Worm (Caenorhabditis elegans) whole organism, young adult: ENCODE measurements around the gene acer-1.

ENCODE experiments used
- B0336.3 ChIP-seq: fragments of 200-800 bp; sonication (Bioruptor generic); IDR thresholded peaks from 2 replicates; pipeline ENCODE4 v1.3.6; 2022; ENCODE audit warnings: missing genetic modification characterization, missing compliant biosample characterization
- F49E8.2 ChIP-seq: sonication (generic microtip); optimal IDR thresholded peaks from 3 replicates; lab custom pipeline; 2017; ENCODE audit warnings: missing genetic modification characterization, mild to moderate bottlenecking, missing compliant biosample characterization, antibody characterized with exemption, moderate library complexity; ENCODE audit not compliant: insufficient read depth
- F57C9.4 ChIP-seq: sonication (generic microtip); optimal IDR thresholded peaks from 2 replicates; lab custom pipeline; 2017; ENCODE audit warnings: mild to moderate bottlenecking, missing genetic modification characterization, missing compliant biosample characterization
- K11D2.4 ChIP-seq: fragments of 200-800 bp; sonication (Bioruptor generic); IDR thresholded peaks from 2 replicates; pipeline ENCODE4 v1.3.6; 2022; ENCODE audit warnings: missing genetic modification reagents, missing genetic modification characterization, missing compliant biosample characterization
- K12H6.12 ChIP-seq: fragments of 200-800 bp; sonication (Bioruptor generic); optimal IDR thresholded peaks from 2 replicates; lab custom pipeline; 2018; ENCODE audit warnings: mild to moderate bottlenecking, missing genetic modification characterization, missing compliant biosample characterization
- Y56A3A.18 ChIP-seq: fragments of 200-800 bp; sonication (Bioruptor generic); IDR thresholded peaks from 2 replicates; pipeline ENCODE4 v1.3.6; 2022; ENCODE audit warnings: missing genetic modification reagents, missing genetic modification characterization, missing compliant biosample characterization
- Y95B8A.8 ChIP-seq: fragments of 200-800 bp; sonication (Bioruptor generic); IDR thresholded peaks from 2 replicates; pipeline ENCODE4 v1.3.6; 2022; ENCODE audit warnings: missing genetic modification reagents, missing genetic modification characterization, missing compliant biosample characterization
- akir-1 ChIP-seq: fragments of 200-800 bp; sonication (Bioruptor generic); optimal IDR thresholded peaks from 2 replicates; lab custom pipeline; 2018; ENCODE audit warnings: mild to moderate bottlenecking, missing genetic modification characterization, moderate library complexity, missing compliant biosample characterization
- attf-6 ChIP-seq: fragments of 200-800 bp; sonication (Bioruptor generic); IDR thresholded peaks from 2 replicates; pipeline ENCODE4 v1.3.6; 2022; ENCODE audit warnings: missing genetic modification reagents, missing genetic modification characterization, missing compliant biosample characterization
- bed-2 ChIP-seq: fragments of 200-800 bp; sonication (Bioruptor generic); IDR thresholded peaks from 2 replicates; pipeline ENCODE4 v1.3.6; 2022; ENCODE audit warnings: missing genetic modification reagents, missing genetic modification characterization, missing compliant biosample characterization
- ceh-100 ChIP-seq: fragments of 200-800 bp; sonication (Bioruptor generic); IDR thresholded peaks from 2 replicates; pipeline ENCODE4 v1.3.6; 2022; ENCODE audit warnings: missing genetic modification reagents, missing genetic modification characterization, missing compliant biosample characterization
- ceh-27 ChIP-seq: fragments of 200-800 bp; sonication (Bioruptor generic); optimal IDR thresholded peaks from 2 replicates; lab custom pipeline; 2018; ENCODE audit warnings: mild to moderate bottlenecking, missing genetic modification characterization, moderate library complexity, missing compliant biosample characterization
- die-1 ChIP-seq: sonication (generic microtip); optimal IDR thresholded peaks from 2 replicates; lab custom pipeline; 2016; ENCODE audit warnings: missing genotype, mild to moderate bottlenecking, missing genetic modification characterization, missing compliant biosample characterization
- dox-1 ChIP-seq: fragments of 200-800 bp; sonication (Bioruptor generic); IDR thresholded peaks from 2 replicates; pipeline ENCODE4 v1.3.6; 2022; ENCODE audit warnings: missing genetic modification reagents, missing genetic modification characterization, missing compliant biosample characterization
- dpff-1 ChIP-seq: sonication (generic microtip); optimal IDR thresholded peaks from 2 replicates; lab custom pipeline; 2017; ENCODE audit warnings: mild to moderate bottlenecking, missing genetic modification characterization, missing compliant biosample characterization
- dpl-1 ChIP-seq: fragments of 150-350 bp; optimal IDR thresholded peaks from 2 replicates; lab custom pipeline; 2014; ENCODE audit warnings: missing biosample characterization, missing genetic modification reagents, missing genetic modification characterization
- ets-4 ChIP-seq: fragments of 200-800 bp; sonication (Bioruptor generic); optimal IDR thresholded peaks from 2 replicates; lab custom pipeline; 2018; ENCODE audit warnings: mild to moderate bottlenecking, missing genetic modification characterization, missing compliant biosample characterization
- gei-17 ChIP-seq: fragments of 200-800 bp; sonication (Bioruptor generic); optimal IDR thresholded peaks from 2 replicates; lab custom pipeline; 2018; ENCODE audit warnings: mild to moderate bottlenecking, missing genetic modification characterization, missing compliant biosample characterization
- hmg-1.2 ChIP-seq: fragments of 200-800 bp; sonication (Bioruptor generic); IDR thresholded peaks from 2 replicates; pipeline ENCODE4 v1.3.6; 2022; ENCODE audit warnings: missing genetic modification reagents, missing genetic modification characterization, missing compliant biosample characterization
- hrde-1 ChIP-seq: sonication (generic microtip); optimal IDR thresholded peaks from 2 replicates; lab custom pipeline; 2016; ENCODE audit warnings: missing genetic modification characterization, mild to moderate bottlenecking, missing compliant biosample characterization, moderate library complexity, missing genotype, missing genetic modification reagents, borderline replicate concordance
- hsf-1 ChIP-seq: fragments of 200-800 bp; sonication (Bioruptor generic); IDR thresholded peaks from 2 replicates; pipeline ENCODE4 v1.3.6; 2022; ENCODE audit warnings: missing genetic modification reagents, missing genetic modification characterization, missing compliant biosample characterization
- lag-1 ChIP-seq: fragments of 200-800 bp; sonication (Bioruptor generic); IDR thresholded peaks from 2 replicates; pipeline ENCODE4 v1.3.6; 2022; ENCODE audit warnings: missing genetic modification reagents, missing genetic modification characterization, missing compliant biosample characterization
- let-526 ChIP-seq: fragments of 200-800 bp; sonication (Bioruptor generic); IDR thresholded peaks from 2 replicates; pipeline ENCODE4 v1.3.6; 2022; ENCODE audit warnings: missing genetic modification reagents, missing genetic modification characterization, missing compliant biosample characterization
- lin-26 ChIP-seq: fragments of 200-800 bp; sonication (Bioruptor generic); IDR thresholded peaks from 2 replicates; pipeline ENCODE4 v1.3.6; 2022; ENCODE audit warnings: missing genetic modification reagents, missing genetic modification characterization, missing compliant biosample characterization
- lsl-1 ChIP-seq: fragments of 200-800 bp; sonication (Bioruptor generic); optimal IDR thresholded peaks from 2 replicates; lab custom pipeline; 2018; ENCODE audit warnings: mild to moderate bottlenecking, missing genetic modification characterization, moderate library complexity, missing compliant biosample characterization
- madf-8 ChIP-seq: fragments of 200-800 bp; sonication (Bioruptor generic); conservative IDR thresholded peaks from 2 replicates; pipeline ENCODE4 v1.3.6; 2022; ENCODE audit warnings: missing genetic modification reagents, missing genetic modification characterization, missing compliant biosample characterization
- nhr-120 ChIP-seq: fragments of 200-800 bp; sonication (Bioruptor generic); IDR thresholded peaks from 2 replicates; pipeline ENCODE4 v1.3.6; 2022; ENCODE audit warnings: missing genetic modification characterization, missing compliant biosample characterization
- nhr-179 ChIP-seq: sonication (generic microtip); optimal IDR thresholded peaks from 2 replicates; lab custom pipeline; 2016; ENCODE audit warnings: mild to moderate bottlenecking, missing genetic modification characterization, missing compliant biosample characterization
- nhr-80 ChIP-seq: sonication (generic microtip); optimal IDR thresholded peaks from 2 replicates; lab custom pipeline; 2016; ENCODE audit warnings: missing genetic modification characterization, missing compliant biosample characterization
- pbrm-1 ChIP-seq: fragments of 200-800 bp; sonication (Bioruptor generic); IDR thresholded peaks from 2 replicates; pipeline ENCODE4 v1.3.6; 2022; ENCODE audit warnings: missing genetic modification reagents, missing genetic modification characterization, missing compliant biosample characterization
- unc-62 ChIP-seq: fragments of 150-350 bp; optimal IDR thresholded peaks from 2 replicates; lab custom pipeline; 2014; ENCODE audit warnings: missing biosample characterization, missing genetic modification reagents, missing genetic modification characterization
- xnd-1 ChIP-seq: sonication (generic microtip); optimal IDR thresholded peaks from 2 replicates; lab custom pipeline; 2016; ENCODE audit warnings: missing genotype, missing genetic modification reagents, missing genetic modification characterization, missing compliant biosample characterization

acer-1 gene

DNA sequence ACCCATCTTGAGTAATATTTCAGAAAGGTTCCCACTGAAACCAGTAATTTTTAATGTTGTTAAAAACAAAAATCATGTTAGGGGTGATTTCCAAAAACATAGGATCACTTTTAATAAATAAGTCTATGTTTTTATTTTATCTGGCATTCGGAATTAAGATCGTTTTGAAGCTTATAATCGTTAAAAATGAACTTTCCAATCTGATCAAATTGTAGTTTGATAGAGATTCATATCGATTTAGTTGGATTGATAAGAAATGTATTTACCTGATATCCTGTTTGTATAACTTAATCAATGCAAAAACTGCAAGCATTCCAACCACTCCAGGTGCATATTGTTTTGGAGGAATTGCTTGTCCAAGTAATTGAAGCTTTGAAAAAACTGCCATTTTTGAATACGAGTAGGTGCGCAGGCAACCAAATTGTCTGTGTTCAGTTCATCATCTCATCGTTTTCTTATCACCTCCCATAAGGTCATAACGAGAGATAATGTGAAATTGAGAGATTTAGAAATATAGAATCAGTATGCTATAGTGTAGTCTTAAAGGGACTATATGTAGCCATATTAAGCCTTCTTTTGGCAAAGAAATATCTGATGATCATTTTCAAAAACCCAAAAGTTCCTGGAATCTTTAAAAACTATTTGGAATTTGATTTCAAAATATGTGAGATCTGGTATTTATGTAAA lies 2.7 kb downstream of the acer-1 start, which contains the start of gene pmp-2:
Gene pmp-2 (minus strand): TSS at position 487 of the 687 bp plus-strand sequence.
- TF ChIP-seq hmg-1.2 (GFP tag; lab: Robert Waterston, UW): peak; percentile 27; the same call in 1 of the 2 replicates
- TF ChIP-seq akir-1 (GFP tag; lab: Kevin White, UChicago): no peak

DNA sequence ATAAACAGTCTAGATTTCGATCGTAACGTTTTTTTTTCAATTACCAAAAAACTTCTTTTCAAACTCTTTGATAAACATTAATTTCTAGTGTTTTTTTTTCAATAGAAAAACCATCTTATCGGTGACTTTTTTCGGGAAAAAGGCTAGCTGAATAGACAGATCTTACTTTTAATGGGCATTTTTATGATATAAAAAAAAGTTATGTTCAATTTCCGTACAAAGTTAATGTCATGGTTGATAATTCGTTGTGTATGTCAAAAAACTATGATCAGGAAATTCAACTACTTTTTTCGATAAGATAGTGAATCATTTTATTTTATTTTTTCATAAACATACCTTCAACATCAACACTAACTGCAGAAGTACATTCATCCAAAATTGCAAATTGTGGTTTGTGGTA lies 5.6 kb downstream of the acer-1 start:
- no peak for TF ChIP-seq nhr-120
- TF ChIP-seq lin-26 (GFP tag; lab: Robert Waterston, UW): no peak
- no peak for TF ChIP-seq nhr-179 (tag; lab: Kevin White, UChicago)
- TF ChIP-seq nhr-80 (tag; lab: Kevin White, UChicago): peak; percentile 18

- TF ChIP-seq nhr-80 (tag; lab: Kevin White, UChicago) (peak; percentile 78), Y56A3A.18 (no peak), ets-4 (GFP tag; lab: Kevin White, UChicago) (peak; percentile 51)
Measured at ce11 chrII:6883716-6884115, 6.5 kb downstream of the acer-1 start, which contains the start of gene pmp-1. Gene pmp-1, minus strand, starts transcription at chrII:6883754.

DNA sequence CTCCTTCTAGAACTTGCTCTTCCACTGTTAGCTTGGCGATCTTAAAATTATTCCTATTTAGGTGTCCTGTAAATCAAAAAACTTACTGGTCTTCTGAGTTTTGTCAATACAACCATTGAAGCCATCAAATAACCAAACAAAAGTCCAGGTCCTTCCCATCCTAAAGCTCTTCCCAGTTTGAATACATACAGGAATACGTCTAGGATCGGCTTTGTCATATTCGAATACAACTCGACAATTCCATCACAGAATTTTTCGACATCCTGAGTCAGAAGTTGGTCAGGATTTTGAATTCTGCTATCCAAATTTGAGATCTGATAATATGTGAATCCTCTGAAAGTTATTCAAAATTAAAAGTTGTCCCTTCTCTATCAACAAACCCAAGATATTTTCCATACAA lies 7.9 kb downstream of the acer-1 start:
- TF ChIP-seq lag-1 (no peak), K11D2.4 (GFP tag; lab: Robert Waterston, UW) (no peak), gei-17 (no peak), bed-2 (no peak), xnd-1 (tag; lab: Kevin White, UChicago) (no peak), F57C9.4 (tag; lab: Kevin White, UChicago) (no peak), dox-1 (no peak), lsl-1 (GFP tag; lab: Kevin White, UChicago) (no peak), F49E8.2 (tag; lab: Kevin White, UChicago) (no peak), madf-8 (GFP tag; lab: Robert Waterston, UW) (no peak), K12H6.12 (tag; lab: Kevin White, UChicago) (no peak), attf-6 (GFP tag; lab: Robert Waterston, UW) (no peak), die-1 (tag; lab: Kevin White, UChicago) (no peak), Y95B8A.8 (GFP tag; lab: Robert Waterston, UW) (no peak), hrde-1 (tag; lab: Kevin White, UChicago) (no peak), ceh-27 (GFP tag; lab: Kevin White, UChicago) (no peak), unc-62 (GFP tag; lab: Kevin White, UChicago) (no peak), ceh-100 (GFP tag; lab: Robert Waterston, UW) (no peak), dpff-1 (tag; lab: Kevin White, UChicago) (no peak)

ce11 chrII:6880067-6880466 lies 10.1 kb downstream of the acer-1 start, which contains the start of gene C44B7.7:
Gene C44B7.7, minus strand, starts transcription at chrII:6880167.
- TF ChIP-seq pbrm-1 (no peak), B0336.3 (GFP tag; lab: Robert Waterston, UW) (no peak), hsf-1 (GFP tag; lab: Robert Waterston, UW) (no peak), let-526 (GFP tag; lab: Robert Waterston, UW) (no peak), nhr-80 (tag; lab: Kevin White, UChicago) (peak; percentile 5), dpff-1 (tag; lab: Kevin White, UChicago) (no peak), Y95B8A.8 (GFP tag; lab: Robert Waterston, UW) (no peak), dpl-1 (no peak)
